Worm (Caenorhabditis elegans) whole organism, late embryonic: ENCODE measurements around the gene R07B7.2.

Experiments
- K02D7.2 ChIP-seq: sonication (generic microtip); optimal IDR thresholded peaks from 2 replicates; lab custom pipeline; 2017; ENCODE audit warnings: mild to moderate bottlenecking, missing genetic modification characterization, missing compliant biosample characterization
- K09A11.1 ChIP-seq: sonication (generic microtip); optimal IDR thresholded peaks from 2 replicates; lab custom pipeline; 2017; ENCODE audit warnings: antibody characterized with exemption, mild to moderate bottlenecking, missing genetic modification characterization, missing compliant biosample characterization; ENCODE audit not compliant: insufficient read depth
- ahr-1 ChIP-seq: sonication (generic microtip); optimal IDR thresholded peaks from 2 replicates; lab custom pipeline; 2016; ENCODE audit warnings: missing genetic modification characterization, missing compliant biosample characterization
- ama-1 ChIP-seq: fragments of 150-350 bp; optimal IDR thresholded peaks from 2 replicates; lab custom pipeline; 2014
- ceh-14 ChIP-seq: sonication (generic microtip); optimal IDR thresholded peaks from 2 replicates; lab custom pipeline; 2016; ENCODE audit warnings: missing genotype, missing genetic modification characterization, missing compliant biosample characterization
- ceh-18 ChIP-seq: sonication (generic microtip); optimal IDR thresholded peaks from 2 replicates; lab custom pipeline; 2016; ENCODE audit warnings: missing genetic modification characterization, missing compliant biosample characterization
- ceh-19 ChIP-seq: fragments of 200-800 bp; sonication (Bioruptor generic); optimal IDR thresholded peaks from 2 replicates; lab custom pipeline; 2018; ENCODE audit warnings: mild to moderate bottlenecking, missing genetic modification characterization, missing compliant biosample characterization
- ceh-2 ChIP-seq: sonication (generic microtip); optimal IDR thresholded peaks from 2 replicates; lab custom pipeline; 2016; ENCODE audit warnings: missing genotype, missing genetic modification characterization, missing compliant biosample characterization
- ceh-22 ChIP-seq: sonication (generic microtip); optimal IDR thresholded peaks from 2 replicates; lab custom pipeline; 2017; ENCODE audit warnings: missing biosample characterization, missing genetic modification characterization
- ceh-48 ChIP-seq: sonication (generic microtip); optimal IDR thresholded peaks from 2 replicates; lab custom pipeline; 2016; ENCODE audit warnings: missing genetic modification characterization, inconsistent platforms, missing compliant biosample characterization
- ceh-9 ChIP-seq: sonication (generic microtip); optimal IDR thresholded peaks from 2 replicates; lab custom pipeline; 2016; ENCODE audit warnings: mild to moderate bottlenecking, missing genetic modification characterization, inconsistent platforms, missing compliant biosample characterization
- elt-2 ChIP-seq: sonication (generic microtip); optimal IDR thresholded peaks from 2 replicates; lab custom pipeline; 2016; ENCODE audit warnings: missing genetic modification reagents, missing genetic modification characterization, missing compliant biosample characterization
- ets-4 ChIP-seq: sonication (generic microtip); optimal IDR thresholded peaks from 2 replicates; lab custom pipeline; 2016; ENCODE audit warnings: missing genetic modification characterization, missing compliant biosample characterization
- eyg-1 ChIP-seq: sonication (generic microtip); optimal IDR thresholded peaks from 2 replicates; lab custom pipeline; 2016; ENCODE audit warnings: missing genotype, missing genetic modification characterization, missing compliant biosample characterization
- fkh-10 ChIP-seq: fragments of 150-350 bp; optimal IDR thresholded peaks from 2 replicates; lab custom pipeline; 2014; ENCODE audit warnings: missing biosample characterization, missing genetic modification reagents, missing genetic modification characterization
- gmeb-2 ChIP-seq: sonication (generic microtip); optimal IDR thresholded peaks from 2 replicates; lab custom pipeline; 2016; ENCODE audit warnings: missing genetic modification characterization, inconsistent platforms, missing compliant biosample characterization
- hlh-15 ChIP-seq: sonication (generic microtip); optimal IDR thresholded peaks from 2 replicates; lab custom pipeline; 2016; ENCODE audit warnings: missing genetic modification characterization, missing compliant biosample characterization
- lin-11 ChIP-seq: fragments of 200-800 bp; sonication (Bioruptor generic); optimal IDR thresholded peaks from 2 replicates; lab custom pipeline; 2018; ENCODE audit warnings: mild to moderate bottlenecking, missing genetic modification characterization, missing compliant biosample characterization
- pat-9 ChIP-seq: fragments of 200-800 bp; sonication (Bioruptor generic); optimal IDR thresholded peaks from 2 replicates; lab custom pipeline; 2018; ENCODE audit warnings: mild to moderate bottlenecking, missing genetic modification characterization, moderate library complexity, missing compliant biosample characterization
- pqm-1 ChIP-seq: sonication (generic microtip); optimal IDR thresholded peaks from 2 replicates; lab custom pipeline; 2016; ENCODE audit warnings: missing genetic modification characterization, missing compliant biosample characterization
- ref-2 ChIP-seq: sonication (generic microtip); optimal IDR thresholded peaks from 2 replicates; lab custom pipeline; 2016; ENCODE audit warnings: missing genetic modification characterization, missing compliant biosample characterization
- rnt-1 ChIP-seq: sonication (generic microtip); optimal IDR thresholded peaks from 2 replicates; lab custom pipeline; 2016; ENCODE audit warnings: missing genetic modification characterization, missing compliant biosample characterization
- sdc-2 ChIP-seq: sonication (generic microtip); optimal IDR thresholded peaks from 2 replicates; lab custom pipeline; 2016; ENCODE audit warnings: missing genotype, missing genetic modification characterization, missing compliant biosample characterization
- sox-2 ChIP-seq: fragments of 200-800 bp; sonication (Bioruptor generic); IDR thresholded peaks from 2 replicates; pipeline ENCODE4 v1.3.6; 2022; ENCODE audit warnings: missing genetic modification reagents, missing genetic modification characterization, missing compliant biosample characterization
- syd-9 ChIP-seq: sonication (generic microtip); optimal IDR thresholded peaks from 2 replicates; lab custom pipeline; 2016; ENCODE audit warnings: mild to moderate bottlenecking, missing genetic modification characterization, moderate library complexity, missing compliant biosample characterization
- tbx-2 ChIP-seq: sonication (generic microtip); optimal IDR thresholded peaks from 2 replicates; lab custom pipeline; 2016; ENCODE audit warnings: missing genetic modification characterization, missing compliant biosample characterization
- unc-42 ChIP-seq: sonication (generic microtip); optimal IDR thresholded peaks from 2 replicates; lab custom pipeline; 2016; ENCODE audit warnings: missing genotype, missing genetic modification characterization, missing compliant biosample characterization
- unc-55 ChIP-seq: sonication (generic microtip); optimal IDR thresholded peaks from 2 replicates; lab custom pipeline; 2017; ENCODE audit warnings: missing biosample characterization, missing genetic modification reagents, missing genetic modification characterization
- zip-5 ChIP-seq: sonication (generic microtip); optimal IDR thresholded peaks from 2 replicates; lab custom pipeline; 2016; ENCODE audit warnings: missing genetic modification characterization, missing compliant biosample characterization

R07B7.2 gene

DNA sequence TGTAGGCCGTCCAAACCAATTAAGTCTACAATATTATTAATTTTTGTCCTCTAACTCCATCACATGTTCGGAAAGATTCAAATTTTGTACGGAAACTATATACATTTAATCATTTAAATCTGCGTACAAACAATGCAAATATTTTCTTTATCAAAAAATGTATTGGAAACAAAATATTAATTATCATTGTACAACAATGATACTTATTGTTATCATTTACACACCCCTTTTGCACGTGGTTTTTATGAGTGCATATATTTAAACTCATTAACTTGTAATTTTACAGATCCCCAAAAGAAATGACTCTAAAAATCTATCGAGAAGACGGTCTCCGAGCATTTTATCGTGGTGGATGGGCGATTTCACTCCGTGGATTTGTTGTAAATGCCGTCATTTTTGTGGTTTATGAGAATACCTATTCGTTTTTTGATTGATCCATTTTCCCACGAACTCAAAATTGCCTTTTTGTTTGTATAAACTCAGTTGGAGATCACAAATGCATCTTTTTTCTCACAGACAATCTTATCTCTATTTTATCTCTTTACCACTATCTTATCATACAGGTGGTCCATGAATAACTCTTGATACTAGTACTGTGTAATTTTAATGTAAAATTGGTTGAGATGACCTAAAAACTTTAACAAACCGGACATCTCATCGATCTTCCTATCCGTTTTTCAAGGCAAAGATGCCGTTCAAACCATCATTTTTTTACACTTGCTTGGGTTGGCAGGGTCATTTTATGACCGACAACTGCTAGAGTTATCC lies 26.5 kb upstream of the R07B7.2 start:
- peak; percentile 90 for TF ChIP-seq elt-2 (tag; lab: Kevin White, UChicago)
- no peak for TF ChIP-seq ceh-48 (tag; lab: Kevin White, UChicago)

DNA sequence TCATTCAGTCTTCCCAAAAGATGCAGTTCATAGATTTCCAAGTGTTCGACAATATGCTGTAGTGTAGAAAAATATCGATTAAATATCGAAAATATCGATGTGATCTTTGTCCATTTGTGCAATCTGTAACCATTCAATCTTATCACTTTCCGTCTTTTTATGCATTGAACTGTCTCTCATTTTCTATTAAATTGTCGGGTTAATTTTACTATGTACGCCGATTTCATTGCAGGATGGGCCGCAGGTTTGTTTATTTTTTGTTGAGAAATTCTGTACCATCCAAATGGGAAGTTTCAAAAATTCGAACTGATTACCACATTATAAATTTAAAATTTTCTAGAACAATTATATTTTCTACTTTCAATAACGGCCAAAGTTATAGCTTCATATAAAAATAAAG lies 24.7 kb upstream of the R07B7.2 start, which contains the start of gene R07B7.8:
TSS of gene R07B7.8 (minus strand) at position 101 of the 400 bp plus-strand sequence.
- no peak for TF ChIP-seq ama-1 (lab: Kevin White, UChicago)
- TF ChIP-seq eyg-1 (tag; lab: Kevin White, UChicago), result no peak
- TF ChIP-seq lin-11 (tag; lab: Kevin White, UChicago), result no peak

DNA sequence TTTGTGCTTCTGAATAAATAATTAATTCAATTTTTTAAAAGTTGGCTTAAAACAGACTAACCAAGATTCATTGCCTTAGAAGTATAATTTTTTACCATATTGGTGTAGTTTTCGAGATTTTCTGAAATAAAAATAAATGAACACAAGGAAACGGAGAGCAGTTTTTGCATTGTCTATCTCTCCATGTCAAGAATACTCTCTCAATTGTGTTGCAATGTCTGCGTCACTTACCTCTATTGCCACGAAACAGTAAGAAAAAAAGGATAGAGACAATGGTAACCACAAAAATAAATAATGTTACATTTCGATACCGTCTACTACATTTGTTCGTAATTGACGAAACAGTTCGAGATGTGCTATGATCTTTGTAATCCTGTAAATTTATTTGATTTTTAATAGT lies 23.4 kb upstream of the R07B7.2 start, which contains the start of gene R07B7.10:
TSS of gene R07B7.10 (plus strand) at position 285 of the 400 bp plus-strand sequence.
- TF ChIP-seq ceh-48 (tag; lab: Kevin White, UChicago), result no peak
- TF ChIP-seq unc-55, result no peak
- TF ChIP-seq elt-2 (tag; lab: Kevin White, UChicago), result no peak
- no peak for TF ChIP-seq ceh-9
- TF ChIP-seq ahr-1 (tag; lab: Kevin White, UChicago), result no peak
- no peak for TF ChIP-seq fkh-10
- no peak for TF ChIP-seq K09A11.1 (tag; lab: Kevin White, UChicago)
- no peak for TF ChIP-seq pqm-1 (tag; lab: Kevin White, UChicago)

DNA sequence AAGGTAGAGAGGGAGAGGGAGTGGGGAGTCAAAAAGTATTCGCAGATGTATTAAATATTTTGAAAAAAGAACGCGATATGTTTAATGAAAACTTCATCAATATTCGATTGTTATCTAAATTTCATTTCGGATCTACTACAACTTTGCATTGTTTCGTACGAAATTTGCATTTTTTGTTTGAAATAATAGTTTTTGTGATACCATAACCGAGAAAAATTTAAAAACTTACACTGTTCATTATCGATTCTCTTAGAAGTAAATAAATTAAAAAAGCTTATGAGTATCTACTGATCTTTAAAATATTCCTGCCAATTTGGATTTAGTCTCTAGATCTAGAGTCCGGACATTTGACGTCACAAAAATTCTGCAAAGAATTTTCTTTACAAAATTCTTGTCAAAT lies 20.7 kb upstream of the R07B7.2 start, which contains the start of gene R07B7.9:
TSS of gene R07B7.9 (minus strand) at position 101 of the 400 bp plus-strand sequence.
- TF ChIP-seq tbx-2 (tag; lab: Kevin White, UChicago), result no peak
- TF ChIP-seq syd-9 (tag; lab: Kevin White, UChicago), result no peak
- no peak for TF ChIP-seq elt-2 (tag; lab: Kevin White, UChicago)
- no peak for TF ChIP-seq ceh-14 (tag; lab: Kevin White, UChicago)
- no peak for TF ChIP-seq ama-1 (lab: Kevin White, UChicago)
- no peak for TF ChIP-seq hlh-15 (tag; lab: Kevin White, UChicago)
- TF ChIP-seq ahr-1 (tag; lab: Kevin White, UChicago), result no peak
- no peak for TF ChIP-seq ets-4 (tag; lab: Kevin White, UChicago)
- TF ChIP-seq K02D7.2 (tag; lab: Kevin White, UChicago), result no peak
- no peak for TF ChIP-seq sdc-2 (tag; lab: Kevin White, UChicago)
- no peak for TF ChIP-seq eyg-1 (tag; lab: Kevin White, UChicago)
- no peak for TF ChIP-seq ceh-22 (tag; lab: Kevin White, UChicago)
- no peak for TF ChIP-seq gmeb-2 (tag; lab: Kevin White, UChicago)
- no peak for TF ChIP-seq ceh-18 (tag; lab: Kevin White, UChicago)
- TF ChIP-seq ceh-19 (GFP tag; lab: Kevin White, UChicago), result no peak
- no peak for TF ChIP-seq ceh-2 (tag; lab: Kevin White, UChicago)
- no peak for TF ChIP-seq pat-9 (tag; lab: Kevin White, UChicago)
- no peak for TF ChIP-seq sox-2

DNA sequence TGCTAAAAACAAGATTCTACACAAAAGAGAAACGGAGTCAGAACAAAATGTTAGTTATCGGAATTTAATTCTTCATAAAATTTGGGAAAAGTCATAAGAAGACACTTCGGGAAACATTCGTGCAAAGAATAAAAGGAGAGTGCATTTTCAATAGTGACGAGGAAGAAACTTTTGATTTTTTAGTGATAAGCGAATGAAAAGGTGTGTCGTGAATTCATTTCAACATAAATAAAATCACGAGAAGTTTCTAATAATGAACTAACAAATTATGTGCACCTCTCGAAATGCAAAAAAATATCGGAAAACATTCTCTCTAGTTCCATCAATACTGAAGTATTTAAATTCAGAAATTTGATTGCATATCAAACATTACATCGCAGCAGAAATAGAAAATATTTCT lies 16.4 kb upstream of the R07B7.2 start:
- TF ChIP-seq rnt-1 (tag; lab: Kevin White, UChicago), result no peak
- no peak for TF ChIP-seq ceh-19 (GFP tag; lab: Kevin White, UChicago)
- no peak for TF ChIP-seq zip-5
- no peak for TF ChIP-seq ref-2 (tag; lab: Kevin White, UChicago)
- no peak for TF ChIP-seq unc-42 (tag; lab: Kevin White, UChicago)
- no peak for TF ChIP-seq eyg-1 (tag; lab: Kevin White, UChicago)
- TF ChIP-seq, all 69 proteins: peak for 0

DNA sequence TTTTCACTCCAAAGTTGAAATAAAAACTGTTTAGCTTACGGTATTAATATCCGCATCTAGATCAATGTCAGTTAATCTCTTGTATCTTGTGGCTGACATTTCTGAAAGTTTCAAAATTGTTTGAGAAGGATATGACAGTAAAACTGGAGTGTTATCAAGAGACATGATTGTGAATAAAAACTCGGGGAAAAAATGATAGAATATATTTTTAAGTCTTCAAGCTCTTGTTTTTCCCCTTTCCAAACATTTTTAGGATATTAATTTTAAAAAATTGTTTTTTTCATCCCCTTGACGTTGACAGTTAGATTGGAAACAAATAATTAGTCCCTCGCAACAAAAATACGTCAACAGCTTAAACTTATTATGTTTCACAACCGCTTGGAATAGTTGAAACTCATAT lies 15.3 kb upstream of the R07B7.2 start, which contains the start of gene R07B7.6:
TSS of gene R07B7.6 (minus strand) at position 101 of the 400 bp plus-strand sequence.
- TF ChIP-seq gmeb-2 (tag; lab: Kevin White, UChicago) (no peak), K02D7.2 (tag; lab: Kevin White, UChicago) (no peak)
